Fruit fly (Drosophila melanogaster) whole organism, pupa: ENCODE results near the gene Rab8.

Experiments used
- CG13204 ChIP-seq: fragments of 200-800 bp; sonication (Bioruptor generic); optimal IDR thresholded peaks from 2 replicates; lab custom pipeline; 2018; ENCODE audit warnings: missing biosample characterization, mild to moderate bottlenecking, missing genetic modification characterization, moderate library complexity
- CG4496 ChIP-seq: fragments of 200-800 bp; sonication (Bioruptor generic); IDR thresholded peaks from 3 replicates; pipeline ENCODE4 v1.3.6; 2022; ENCODE audit warnings: missing biosample characterization, missing genetic modification characterization
- CG8301 ChIP-seq: fragments of 200-800 bp; sonication (Bioruptor generic); optimal IDR thresholded peaks from 2 replicates; lab custom pipeline; 2018; ENCODE audit warnings: missing biosample characterization, mild to moderate bottlenecking, missing genetic modification characterization
- CG9948 ChIP-seq: fragments of 200-800 bp; sonication (Bioruptor generic); optimal IDR thresholded peaks from 2 replicates; lab custom pipeline; 2018; ENCODE audit warnings: missing biosample characterization, mild to moderate bottlenecking, missing genetic modification characterization, moderate library complexity
- D1 ChIP-seq: fragments of 200-800 bp; sonication (Bioruptor generic); optimal IDR thresholded peaks from 2 replicates; lab custom pipeline; 2018; ENCODE audit warnings: missing biosample characterization, mild to moderate bottlenecking, missing genetic modification characterization, moderate library complexity
- EcR ChIP-seq: fragments of 200-800 bp; sonication (Bioruptor generic); optimal IDR thresholded peaks from 3 replicates; lab custom pipeline; 2019; ENCODE audit warnings: missing biosample characterization, missing genetic modification characterization, mild to moderate bottlenecking, moderate library complexity, missing genetic modification reagents
- Pif1A ChIP-seq: fragments of 200-800 bp; sonication (Bioruptor generic); optimal IDR thresholded peaks from 3 replicates; lab custom pipeline; 2016; ENCODE audit warnings: missing biosample characterization, missing genetic modification characterization
- fd96Ca ChIP-seq: fragments of 200-800 bp; sonication (Bioruptor generic); IDR thresholded peaks from 3 replicates; pipeline ENCODE4 v1.3.6; 2022; ENCODE audit warnings: missing biosample characterization, missing genetic modification characterization

dm6 chr3L:19873488-19873887 is 2.6 kb upstream of the Rab8 start:
- no peak for TF ChIP-seq CG9948 (tag; lab: Kevin White, UChicago)
- no peak for TF ChIP-seq CG13204 (GFP tag; lab: Kevin White, UChicago)
- TF ChIP-seq CG8301 (tag; lab: Kevin White, UChicago) = no peak
- no peak for TF ChIP-seq Pif1A (GFP tag; lab: Kevin White, UChicago)
- TF ChIP-seq EcR (GFP tag; lab: Kevin White, UChicago) = no peak
- TF ChIP-seq fd96Ca (GFP tag; lab: Robert Waterston, UW) = no peak
- no peak for TF ChIP-seq D1 (tag; lab: Kevin White, UChicago)
- no peak for TF ChIP-seq CG4496 (GFP tag; lab: Robert Waterston, UW)
